Worm (Caenorhabditis elegans): ENCODE data around the gene clec-27.

ce11 chrV:16834989-16835388 is 19.4 kb upstream of the clec-27 start, which contains the start of gene tni-3:
- TF ChIP-seq pqm-1 (tag; optimal IDR thresholded peaks at IDR 0.05) (no peak), unc-62 (GFP tag; optimal IDR thresholded peaks at IDR 0.05) (no peak), aha-1 (tag; optimal IDR thresholded peaks at IDR 0.05) (no peak), ces-1 (GFP tag; optimal IDR thresholded peaks at IDR 0.05) (no peak), nhr-20 (tag; optimal IDR thresholded peaks at IDR 0.05) (no peak), nhr-77 (tag; optimal IDR thresholded peaks at IDR 0.05) (no peak), nhr-90 (tag; optimal IDR thresholded peaks at IDR 0.05; ENCODE audit: poor library complexity) (no peak), mdl-1 (tag; optimal IDR thresholded peaks at IDR 0.05) (no peak), nhr-237 (tag; optimal IDR thresholded peaks at IDR 0.05) (no peak), lir-3 (tag; optimal IDR thresholded peaks at IDR 0.05; ENCODE audit: poor library complexity) (no peak), ceh-63 (GFP tag; optimal IDR thresholded peaks at IDR 0.05) (no peak), jun-1 (tag; optimal IDR thresholded peaks at IDR 0.05) (no peak), aly-2 (tag; optimal IDR thresholded peaks at IDR 0.05) (no peak), lin-13 (GFP tag; optimal IDR thresholded peaks at IDR 0.05) (no peak)
